Worm (Caenorhabditis elegans) whole organism, L3 larva: Measurements from ENCODE around the gene F39E9.14.

Experiments used
- ama-1 ChIP-seq: fragments of 150-350 bp; optimal IDR thresholded peaks from 2 replicates; lab custom pipeline; 2018
- elt-3 ChIP-seq, 3 experiments: fragments of 150-350 bp in 1 of 3; sonication (generic microtip) in 2 of 3; optimal IDR thresholded peaks; 2 replicates in 2 of 3; 4 replicates in 1 of 3; lab custom pipeline; 2014 to 2017; ENCODE audit warnings: missing biosample characterization in 3 of 3, missing genetic modification characterization in 3 of 3
- lin-39 ChIP-seq: fragments of 150-350 bp; optimal IDR thresholded peaks from 2 replicates; lab custom pipeline; 2018; ENCODE audit warnings: missing biosample characterization, missing genetic modification reagents, missing genetic modification characterization
- nhr-11 ChIP-seq: fragments of 150-350 bp; optimal IDR thresholded peaks from 2 replicates; lab custom pipeline; 2014; ENCODE audit warnings: missing biosample characterization, missing genetic modification characterization
- pha-4 ChIP-seq: fragments of 150-350 bp; optimal IDR thresholded peaks from 2 replicates; lab custom pipeline; 2014; ENCODE audit warnings: missing biosample characterization, missing genetic modification reagents, missing genetic modification characterization
- pqm-1 ChIP-seq: fragments of 150-350 bp; optimal IDR thresholded peaks from 2 replicates; lab custom pipeline; 2017; ENCODE audit warnings: missing biosample characterization, missing genetic modification characterization, inconsistent platforms
- tbx-2 ChIP-seq: sonication (generic microtip); optimal IDR thresholded peaks from 2 replicates; lab custom pipeline; 2016; ENCODE audit warnings: mild to moderate bottlenecking, missing genetic modification characterization, missing compliant biosample characterization
- unc-39 ChIP-seq: sonication (generic microtip); optimal IDR thresholded peaks from 4 replicates; lab custom pipeline; 2017; ENCODE audit warnings: missing biosample characterization, missing genetic modification characterization

- TF ChIP-seq unc-39 (no peak), nhr-11 (no peak), tbx-2 (tag; lab: Kevin White, UChicago) (no peak), pha-4 (tag; lab: Kevin White, UChicago) (no peak), lin-39 (no peak), ama-1 (lab: Kevin White, UChicago) (no peak), elt-3 (tag; optimal IDR thresholded peaks at IDR 0.05; lab: Kevin White, UChicago) (no peak), pqm-1 (tag; lab: Kevin White, UChicago) (no peak)
Measured at ce11 chrII:3299457-3299856, 9.0 kb upstream of the F39E9.14 start, which contains the start of gene btb-22.
